Fruit fly (Drosophila melanogaster) whole organism, pupa: ENCODE data around the gene CG6441.

ENCODE experiments used
- CG10348 ChIP-seq: fragments of 200-800 bp; sonication (Bioruptor generic); IDR thresholded peaks from 2 replicates; pipeline ENCODE4 v1.3.6; 2022; ENCODE audit warnings: missing biosample characterization, missing genetic modification characterization
- CG12605 ChIP-seq: fragments of 200-800 bp; sonication (Bioruptor generic); IDR thresholded peaks from 2 replicates; pipeline ENCODE4 v1.3.6; 2022; ENCODE audit warnings: missing biosample characterization, missing genetic modification characterization
- CG13204 ChIP-seq: fragments of 200-800 bp; sonication (Bioruptor generic); optimal IDR thresholded peaks from 2 replicates; lab custom pipeline; 2018; ENCODE audit warnings: missing biosample characterization, mild to moderate bottlenecking, missing genetic modification characterization, moderate library complexity
- CG14655 ChIP-seq: fragments of 200-800 bp; sonication (Bioruptor generic); optimal IDR thresholded peaks from 3 replicates; lab custom pipeline; 2017; ENCODE audit warnings: mild to moderate bottlenecking, missing biosample characterization, missing genetic modification reagents, missing genetic modification characterization
- CG15710 ChIP-seq: fragments of 200-800 bp; sonication (Bioruptor generic); optimal IDR thresholded peaks from 2 replicates; lab custom pipeline; 2018; ENCODE audit warnings: missing biosample characterization, mild to moderate bottlenecking, missing genetic modification characterization, moderate library complexity
- CG17806 ChIP-seq: fragments of 200-800 bp; sonication (Bioruptor generic); optimal IDR thresholded peaks from 2 replicates; lab custom pipeline; 2018; ENCODE audit warnings: missing biosample characterization, mild to moderate bottlenecking, missing genetic modification characterization, moderate library complexity
- CG32121 ChIP-seq: fragments of 200-800 bp; sonication (Bioruptor generic); IDR thresholded peaks from 2 replicates; pipeline ENCODE4 v1.3.6; 2022; ENCODE audit warnings: missing biosample characterization, missing genetic modification characterization
- CG34367 ChIP-seq: fragments of 200-800 bp; sonication (Bioruptor generic); optimal IDR thresholded peaks from 2 replicates; lab custom pipeline; 2018; ENCODE audit warnings: missing biosample characterization, mild to moderate bottlenecking, missing genetic modification characterization
- CG4496 ChIP-seq: fragments of 200-800 bp; sonication (Bioruptor generic); IDR thresholded peaks from 3 replicates; pipeline ENCODE4 v1.3.6; 2022; ENCODE audit warnings: missing biosample characterization, missing genetic modification characterization
- CG8159 ChIP-seq: fragments of 200-800 bp; sonication (Bioruptor generic); optimal IDR thresholded peaks from 3 replicates; lab custom pipeline; 2018; ENCODE audit warnings: missing biosample characterization, mild to moderate bottlenecking, missing genetic modification characterization, moderate library complexity
- CG8301 ChIP-seq: fragments of 200-800 bp; sonication (Bioruptor generic); optimal IDR thresholded peaks from 2 replicates; lab custom pipeline; 2018; ENCODE audit warnings: missing biosample characterization, mild to moderate bottlenecking, missing genetic modification characterization
- CG9948 ChIP-seq: fragments of 200-800 bp; sonication (Bioruptor generic); optimal IDR thresholded peaks from 2 replicates; lab custom pipeline; 2018; ENCODE audit warnings: missing biosample characterization, mild to moderate bottlenecking, missing genetic modification characterization, moderate library complexity
- D1 ChIP-seq: fragments of 200-800 bp; sonication (Bioruptor generic); optimal IDR thresholded peaks from 2 replicates; lab custom pipeline; 2018; ENCODE audit warnings: missing biosample characterization, mild to moderate bottlenecking, missing genetic modification characterization, moderate library complexity
- EcR ChIP-seq: fragments of 200-800 bp; sonication (Bioruptor generic); optimal IDR thresholded peaks from 3 replicates; lab custom pipeline; 2019; ENCODE audit warnings: missing biosample characterization, missing genetic modification characterization, mild to moderate bottlenecking, moderate library complexity, missing genetic modification reagents
- Ets98B ChIP-seq: fragments of 200-800 bp; sonication (Bioruptor generic); IDR thresholded peaks from 2 replicates; pipeline ENCODE4 v1.3.6; 2022; ENCODE audit warnings: missing biosample characterization, missing genetic modification characterization
- Pif1A ChIP-seq: fragments of 200-800 bp; sonication (Bioruptor generic); optimal IDR thresholded peaks from 3 replicates; lab custom pipeline; 2016; ENCODE audit warnings: missing biosample characterization, missing genetic modification characterization
- Pif1B ChIP-seq: fragments of 200-800 bp; sonication (Bioruptor generic); optimal IDR thresholded peaks from 3 replicates; lab custom pipeline; 2016; ENCODE audit warnings: missing biosample characterization, missing genetic modification characterization
- Snoo ChIP-seq: fragments of 200-800 bp; sonication (Bioruptor generic); optimal IDR thresholded peaks from 3 replicates; lab custom pipeline; 2017; ENCODE audit warnings: missing biosample characterization, mild to moderate bottlenecking, missing genetic modification characterization, inconsistent platforms
- fd96Ca ChIP-seq: fragments of 200-800 bp; sonication (Bioruptor generic); IDR thresholded peaks from 3 replicates; pipeline ENCODE4 v1.3.6; 2022; ENCODE audit warnings: missing biosample characterization, missing genetic modification characterization
- gl ChIP-seq: fragments of 200-800 bp; sonication (Bioruptor generic); optimal IDR thresholded peaks from 2 replicates; lab custom pipeline; 2018; ENCODE audit warnings: missing biosample characterization, mild to moderate bottlenecking, missing genetic modification characterization
- rn ChIP-seq: fragments of 200-800 bp; sonication (Bioruptor generic); IDR thresholded peaks from 2 replicates; pipeline ENCODE4 v1.3.6; 2022; ENCODE audit warnings: missing biosample characterization, missing genetic modification characterization

Gene CG6441

DNA sequence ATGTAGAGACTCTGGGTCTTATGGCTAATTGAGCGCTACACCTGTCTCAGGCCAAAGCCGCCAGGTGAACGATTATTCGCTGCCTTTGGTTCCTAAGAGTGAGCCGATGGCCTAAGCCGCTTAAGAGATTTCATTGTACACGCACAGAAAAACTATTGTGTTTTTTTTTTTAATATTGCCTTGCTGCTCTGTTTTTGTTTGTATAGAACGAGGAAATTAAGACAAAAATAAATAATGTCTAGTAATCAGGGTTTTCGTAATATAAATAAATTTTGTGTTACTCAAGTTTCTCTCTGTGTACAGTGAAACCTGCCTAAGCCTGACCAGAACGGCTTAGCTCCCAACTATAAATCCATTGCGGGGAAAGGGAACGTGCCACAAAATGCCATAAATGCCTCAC is 40.9 kb downstream of the CG6441 start:
- no peak for TF ChIP-seq CG12605
- no peak for TF ChIP-seq D1 (tag; lab: Kevin White, UChicago)
- peak; percentile 44 for TF ChIP-seq Ets98B (GFP tag; lab: Robert Waterston, UW)
- TF ChIP-seq CG34367: no peak
- TF ChIP-seq Snoo (tag; lab: Kevin White, UChicago): no peak
- TF ChIP-seq CG9948: peak; percentile 31
- no peak for TF ChIP-seq Pif1A (GFP tag; lab: Kevin White, UChicago)
- TF ChIP-seq EcR: no peak
- peak; percentile 57; the same call in 1 of the 2 replicates for TF ChIP-seq CG32121
- no peak for TF ChIP-seq CG13204 (GFP tag; lab: Kevin White, UChicago)
- TF ChIP-seq CG15710 (tag; lab: Kevin White, UChicago): no peak
- TF ChIP-seq CG8159 (tag; lab: Kevin White, UChicago): no peak
- TF ChIP-seq CG8301: peak; percentile 38
- TF ChIP-seq CG17806 (tag; lab: Kevin White, UChicago): peak; percentile 12
- TF ChIP-seq Pif1B: no peak
- peak; percentile 49 for TF ChIP-seq CG14655 (GFP tag; lab: Kevin White, UChicago)
- TF ChIP-seq fd96Ca: no peak
- no peak for TF ChIP-seq CG10348 (GFP tag; lab: Robert Waterston, UW)
- no peak for TF ChIP-seq gl
- peak; percentile 73; the same call in 2 of the 3 replicates for TF ChIP-seq CG4496 (GFP tag; lab: Robert Waterston, UW)
- no peak for TF ChIP-seq rn (GFP tag; lab: Robert Waterston, UW)

DNA sequence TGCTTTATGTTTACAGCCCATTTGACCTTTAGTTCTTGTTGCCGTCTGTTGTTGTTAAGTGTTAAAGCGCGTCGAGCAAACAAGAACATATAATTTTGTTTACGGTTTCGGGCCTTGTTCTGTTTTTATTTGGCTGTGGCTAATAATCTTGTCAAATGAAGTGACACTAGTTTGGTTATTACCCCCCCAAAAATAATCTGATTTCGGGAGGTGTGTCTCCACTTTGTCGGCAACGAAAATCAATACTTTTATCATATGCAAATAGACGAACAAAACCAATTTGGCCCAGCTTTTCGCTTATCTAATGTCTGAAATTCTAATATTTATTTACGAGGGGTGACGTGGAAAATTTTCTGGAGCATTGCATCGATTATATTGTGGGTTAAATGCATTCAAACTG is 44.4 kb downstream of the CG6441 start:
- TF ChIP-seq CG4496 (GFP tag; lab: Robert Waterston, UW) (no peak), CG8301 (no peak), CG15710 (tag; lab: Kevin White, UChicago) (no peak), Pif1A (GFP tag; lab: Kevin White, UChicago) (no peak), CG13204 (GFP tag; lab: Kevin White, UChicago) (no peak), Pif1B (no peak), CG10348 (GFP tag; lab: Robert Waterston, UW) (no peak), CG9948 (no peak), gl (no peak), CG14655 (GFP tag; lab: Kevin White, UChicago) (no peak), CG32121 (no peak), Ets98B (GFP tag; lab: Robert Waterston, UW) (no peak), CG34367 (no peak), EcR (no peak), CG12605 (no peak), D1 (tag; lab: Kevin White, UChicago) (no peak), CG17806 (tag; lab: Kevin White, UChicago) (no peak), rn (GFP tag; lab: Robert Waterston, UW) (no peak), CG8159 (tag; lab: Kevin White, UChicago) (no peak)

DNA sequence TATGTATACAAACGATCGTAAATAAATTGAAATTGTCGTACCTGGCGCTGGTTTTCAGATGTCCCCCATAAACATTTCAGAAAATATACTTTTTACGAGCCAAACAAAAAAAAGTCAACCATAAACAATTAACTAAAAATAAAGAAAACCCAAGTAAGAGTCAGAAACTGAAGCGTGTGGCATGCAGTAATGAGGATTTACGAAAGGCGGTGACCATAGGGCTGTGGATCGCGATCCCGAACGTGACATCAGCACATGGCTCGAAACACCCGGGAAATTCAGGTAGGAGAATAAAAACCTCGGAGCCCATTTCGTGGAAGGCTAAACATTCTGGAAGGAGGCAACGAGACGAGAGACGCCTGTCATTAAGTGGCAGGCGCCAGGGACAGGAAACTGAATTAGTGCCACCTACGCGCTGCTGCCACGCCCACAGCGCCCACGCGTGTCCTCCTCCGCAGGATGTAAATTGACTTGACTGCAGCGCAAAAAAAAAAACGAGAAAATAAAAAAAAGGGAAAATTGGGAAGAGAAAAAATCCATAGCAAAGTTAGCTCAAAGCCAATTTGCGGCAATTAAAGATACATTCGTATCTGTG is 45.2 kb downstream of the CG6441 start:
- TF ChIP-seq CG15710 (tag; lab: Kevin White, UChicago) (no peak), CG13204 (GFP tag; lab: Kevin White, UChicago) (no peak), fd96Ca (no peak), rn (GFP tag; lab: Robert Waterston, UW) (no peak)
- TF ChIP-seq, all 21 proteins: peak for 0

DNA sequence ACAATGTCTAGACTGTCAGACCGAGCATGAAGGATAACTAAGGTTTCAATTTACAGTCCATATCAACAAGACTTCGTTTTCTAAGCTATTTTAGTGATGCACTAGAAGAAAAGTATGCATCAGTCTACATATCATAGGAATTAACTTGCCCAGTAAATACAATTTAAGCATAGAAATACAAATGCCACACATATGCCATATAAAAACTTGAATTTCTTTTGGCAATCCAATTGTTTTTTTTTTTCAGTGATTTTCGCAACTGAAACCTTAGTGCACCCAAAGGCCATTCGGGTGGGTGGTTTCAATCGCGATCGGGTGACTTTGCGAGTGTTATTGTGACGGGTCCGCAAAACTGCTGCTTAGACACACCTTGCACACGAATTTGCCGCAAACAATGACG is 46.1 kb downstream of the CG6441 start:
- TF ChIP-seq CG9948: no peak
- TF ChIP-seq CG34367: no peak
- no peak for TF ChIP-seq Snoo (tag; lab: Kevin White, UChicago)
- peak; percentile 49 for TF ChIP-seq CG32121
- TF ChIP-seq rn (GFP tag; lab: Robert Waterston, UW): 0 out of 2 replicates have a peak, but pooled peaks have one; percentile 7
- TF ChIP-seq CG10348 (GFP tag; lab: Robert Waterston, UW): no peak
- TF ChIP-seq fd96Ca: 0 out of 3 replicates have a peak, but pooled peaks have one; percentile 26
- no peak for TF ChIP-seq CG8301
- no peak for TF ChIP-seq CG17806 (tag; lab: Kevin White, UChicago)
- TF ChIP-seq Ets98B (GFP tag; lab: Robert Waterston, UW): peak; percentile 39; the same call in 1 of the 2 replicates
- no peak for TF ChIP-seq EcR
- no peak for TF ChIP-seq D1 (tag; lab: Kevin White, UChicago)
- TF ChIP-seq Pif1A (GFP tag; lab: Kevin White, UChicago): no peak
- no peak for TF ChIP-seq CG12605
- TF ChIP-seq gl: no peak
- peak; percentile 59; the same call in 2 of the 3 replicates for TF ChIP-seq CG4496 (GFP tag; lab: Robert Waterston, UW)

DNA sequence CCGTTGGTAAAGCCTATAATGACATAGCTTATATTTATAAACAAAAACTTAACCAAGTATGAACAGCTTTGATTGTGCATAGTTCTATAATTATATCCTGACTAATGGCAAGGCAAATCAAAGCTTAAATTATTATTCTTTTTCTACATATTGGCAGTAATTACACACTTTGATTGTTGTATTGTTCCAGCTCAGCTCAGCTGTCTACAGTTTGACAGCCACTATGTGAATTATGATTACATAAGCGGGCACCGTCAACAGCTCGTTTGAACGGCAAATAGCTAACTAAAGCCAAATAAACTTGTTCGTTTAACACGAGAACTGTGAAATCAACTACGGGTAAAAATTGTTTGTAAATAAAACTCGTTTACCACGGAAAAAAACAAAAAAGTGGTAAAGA is 47.1 kb downstream of the CG6441 start:
- TF ChIP-seq EcR (no peak), CG13204 (GFP tag; lab: Kevin White, UChicago) (no peak), CG14655 (GFP tag; lab: Kevin White, UChicago) (no peak), rn (GFP tag; lab: Robert Waterston, UW) (no peak), CG4496 (GFP tag; lab: Robert Waterston, UW) (no peak), Snoo (tag; lab: Kevin White, UChicago) (no peak), CG15710 (tag; lab: Kevin White, UChicago) (no peak), D1 (tag; lab: Kevin White, UChicago) (no peak), fd96Ca (no peak), CG8301 (no peak), CG10348 (GFP tag; lab: Robert Waterston, UW) (no peak), Ets98B (GFP tag; lab: Robert Waterston, UW) (no peak), CG17806 (tag; lab: Kevin White, UChicago) (no peak), Pif1A (GFP tag; lab: Kevin White, UChicago) (no peak), CG9948 (no peak), CG32121 (no peak), gl (no peak), CG12605 (no peak), CG34367 (no peak)

DNA sequence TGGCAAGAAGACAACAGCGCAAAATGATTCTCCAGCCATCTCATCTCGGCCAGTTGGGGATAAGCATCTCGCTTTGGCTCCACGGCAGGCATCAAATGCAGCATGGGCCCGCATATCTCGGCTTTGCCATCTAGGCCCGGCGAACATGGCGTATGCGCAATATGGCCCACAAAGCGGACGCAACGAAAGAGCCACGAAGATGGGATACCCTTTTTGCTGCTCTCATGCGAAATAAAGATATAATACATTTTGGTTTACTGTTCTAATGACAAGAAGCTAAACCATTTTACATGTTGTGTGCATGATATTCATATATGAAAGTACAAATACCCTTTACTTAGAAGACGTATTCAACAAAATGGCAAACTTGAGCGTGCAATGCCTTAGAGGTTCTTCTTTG is 48.2 kb downstream of the CG6441 start:
- TF ChIP-seq CG13204 (GFP tag; lab: Kevin White, UChicago): no peak
- peak; percentile 63; the same call in 2 of the 3 replicates for TF ChIP-seq CG4496 (GFP tag; lab: Robert Waterston, UW)
- TF ChIP-seq CG32121: no peak
- TF ChIP-seq D1 (tag; lab: Kevin White, UChicago): no peak
- no peak for TF ChIP-seq CG8159 (tag; lab: Kevin White, UChicago)
- peak; percentile 47 for TF ChIP-seq Pif1A (GFP tag; lab: Kevin White, UChicago)
- 0 out of 2 replicates have a peak, but pooled peaks have one; percentile 10 for TF ChIP-seq rn (GFP tag; lab: Robert Waterston, UW)
- TF ChIP-seq CG14655 (GFP tag; lab: Kevin White, UChicago): peak; percentile 56
- no peak for TF ChIP-seq CG10348 (GFP tag; lab: Robert Waterston, UW)
- TF ChIP-seq CG8301: peak; percentile 61
- TF ChIP-seq Ets98B (GFP tag; lab: Robert Waterston, UW): 0 out of 2 replicates have a peak, but pooled peaks have one; percentile 39
- TF ChIP-seq Pif1B: peak; percentile 11
- no peak for TF ChIP-seq CG34367
- TF ChIP-seq CG17806 (tag; lab: Kevin White, UChicago): no peak
- TF ChIP-seq Snoo (tag; lab: Kevin White, UChicago): no peak
- no peak for TF ChIP-seq CG9948
- no peak for TF ChIP-seq gl
- TF ChIP-seq CG12605: no peak
- no peak for TF ChIP-seq EcR
- no peak for TF ChIP-seq CG15710 (tag; lab: Kevin White, UChicago)
- TF ChIP-seq fd96Ca: peak; percentile 56; the same call in 2 of the 3 replicates
